Fruit fly (Drosophila melanogaster) Kc167 (cell line): ENCODE data around the gene CG31804.

Experiments
- Myc ChIP-seq: fragments of >200 bp; optimal IDR thresholded peaks from 2 replicates; lab custom pipeline; 2017; ENCODE audit warnings: missing external identifiers
- Sin3A ChIP-seq: fragments of >200 bp; optimal IDR thresholded peaks from 2 replicates; lab custom pipeline; 2018; ENCODE audit warnings: missing external identifiers
- h ChIP-seq: fragments of >200 bp; optimal IDR thresholded peaks from 3 replicates; lab custom pipeline; 2018; ENCODE audit warnings: missing external identifiers
- ttk ChIP-seq: sonication (Bioruptor generic); optimal IDR thresholded peaks from 2 replicates; lab custom pipeline; 2017; ENCODE audit warnings: missing external identifiers

DNA sequence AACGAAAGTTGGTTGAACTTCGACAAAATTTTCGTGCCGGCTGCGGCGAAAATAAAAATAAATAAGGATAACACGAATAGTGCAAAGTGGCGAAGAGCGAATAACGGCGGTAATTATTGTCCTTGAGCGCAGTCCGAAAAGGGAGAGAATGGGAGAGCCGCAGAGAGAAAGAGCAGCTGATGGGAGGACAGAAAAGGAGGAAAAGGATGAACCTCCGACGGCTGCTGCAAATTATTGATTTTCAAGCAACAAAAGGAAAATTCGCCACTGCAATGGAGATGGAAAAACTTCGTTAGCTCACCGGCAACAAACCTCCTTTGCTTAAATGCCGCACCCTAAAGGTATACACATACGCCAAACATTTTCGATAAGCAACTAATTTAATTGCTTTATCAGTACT is 19.5 kb downstream of the CG31804 start:
- TF ChIP-seq Sin3A (lab: Kevin White, UChicago) (no peak), ttk (lab: Kevin White, UChicago) (no peak), Myc (no peak), h (no peak)
